Fruit fly (Drosophila melanogaster): ENCODE measurements around the gene CG45544.
A peak's percentile ranks its signal among the peaks of the same experiment; 100 is the strongest.

The CG45544 gene

dm6 chr3R:29207996-29208395 is 48.3 kb upstream of the CG45544 start:
- TF ChIP-seq HLH106 (tag; optimal IDR thresholded peaks at IDR 0.05) (peak; percentile 27), foxo (GFP tag; optimal IDR thresholded peaks at IDR 0.05) (peak in 1 of 2 experiments; percentile 55), sv (GFP tag; optimal IDR thresholded peaks at IDR 0.05) (peak; percentile 6), sage (GFP tag; optimal IDR thresholded peaks at IDR 0.05) (no peak), Sp1 (GFP tag; optimal IDR thresholded peaks at IDR 0.05) (peak; percentile 26), dl (GFP tag; optimal IDR thresholded peaks at IDR 0.05; ENCODE audit: insufficient read depth in 1 of 2, partially characterized antibody in 2 of 2) (no peak), fru (GFP tag; optimal IDR thresholded peaks at IDR 0.05) (peak; percentile 61), woc (GFP tag; optimal IDR thresholded peaks at IDR 0.05) (peak; percentile 11), ey (GFP tag; optimal IDR thresholded peaks at IDR 0.05) (peak; percentile 37), h (GFP tag; optimal IDR thresholded peaks at IDR 0.05) (peak; percentile 45), Hr83 (GFP tag; optimal IDR thresholded peaks at IDR 0.05; ENCODE audit: poor library complexity, severe bottlenecking) (no peak), psq (GFP tag; optimal IDR thresholded peaks at IDR 0.05) (peak; percentile 5), usp (GFP tag; optimal IDR thresholded peaks at IDR 0.05) (no peak), br (GFP tag; optimal IDR thresholded peaks at IDR 0.05) (peak; percentile 60), rgr (GFP tag; optimal IDR thresholded peaks at IDR 0.05) (peak; percentile 40), Hnf4 (GFP tag; optimal IDR thresholded peaks at IDR 0.05) (peak; percentile 12)

- TF ChIP-seq Hnf4 (GFP tag; optimal IDR thresholded peaks at IDR 0.05) (no peak), Dfd (GFP tag; optimal IDR thresholded peaks at IDR 0.05) (peak; percentile 76)
Measured at dm6 chr3R:29210091-29210490, 46.2 kb upstream of the CG45544 start.

dm6 chr3R:29210542-29211393 is 45.5 kb upstream of the CG45544 start:
- TF ChIP-seq dl (GFP tag; optimal IDR thresholded peaks at IDR 0.05; ENCODE audit: insufficient read depth in 1 of 2, partially characterized antibody in 2 of 2) = no peak
- no peak for TF ChIP-seq Hnf4 (GFP tag; optimal IDR thresholded peaks at IDR 0.05)
- peak; percentile 36 for TF ChIP-seq br (GFP tag; optimal IDR thresholded peaks at IDR 0.05)
- TF ChIP-seq Myc (optimal IDR thresholded peaks at IDR 0.05) = no peak
- TF ChIP-seq Dfd (GFP tag; optimal IDR thresholded peaks at IDR 0.05) = no peak
- no peak for TF ChIP-seq CG32264 (GFP tag; optimal IDR thresholded peaks at IDR 0.05)
- TF ChIP-seq Sp1 (GFP tag; optimal IDR thresholded peaks at IDR 0.05) = peak; percentile 53
- peak; percentile 9 for TF ChIP-seq brk (GFP tag; optimal IDR thresholded peaks at IDR 0.05)
- TF ChIP-seq CG9705 (GFP tag; optimal IDR thresholded peaks at IDR 0.05) = no peak
- peak; percentile 49 for TF ChIP-seq ey (GFP tag; optimal IDR thresholded peaks at IDR 0.05)
- TF ChIP-seq tai (GFP tag; optimal IDR thresholded peaks at IDR 0.05) = no peak
- TF ChIP-seq GATAd (GFP tag; optimal IDR thresholded peaks at IDR 0.05) = no peak
- TF ChIP-seq psq (GFP tag; optimal IDR thresholded peaks at IDR 0.05) = peak; percentile 74
- TF ChIP-seq Mio (GFP tag; optimal IDR thresholded peaks at IDR 0.05) = no peak
- peak; percentile 77 for TF ChIP-seq jim (GFP tag; optimal IDR thresholded peaks at IDR 0.05)
- TF ChIP-seq Jra (GFP tag; optimal IDR thresholded peaks at IDR 0.05) = peak; percentile 5
- no peak for TF ChIP-seq dsf (GFP tag; optimal IDR thresholded peaks at IDR 0.05; ENCODE audit: borderline replicate concordance)
- TF ChIP-seq Rel (GFP tag; optimal IDR thresholded peaks at IDR 0.05) = peak; percentile 91
- peak; percentile 93 for TF ChIP-seq Rel (tag; optimal IDR thresholded peaks at IDR 0.05)
- no peak for TF ChIP-seq OdsH (GFP tag; optimal IDR thresholded peaks at IDR 0.05)
- peak; percentile 38 for TF ChIP-seq Vsx2 (GFP tag; optimal IDR thresholded peaks at IDR 0.05; ENCODE audit: partially characterized antibody)
- TF ChIP-seq Dif (GFP tag; optimal IDR thresholded peaks at IDR 0.05; ENCODE audit: partially characterized antibody) = peak; percentile 59
- no peak for TF ChIP-seq Hr78 (GFP tag; optimal IDR thresholded peaks at IDR 0.05)
- peak; percentile 6 for TF ChIP-seq dmrt93B (GFP tag; optimal IDR thresholded peaks at IDR 0.05)
- TF ChIP-seq woc (GFP tag; optimal IDR thresholded peaks at IDR 0.05) = peak; percentile 21
- TF ChIP-seq N (GFP tag; optimal IDR thresholded peaks at IDR 0.05) = no peak
- no peak for TF ChIP-seq Abd-B (GFP tag; optimal IDR thresholded peaks at IDR 0.05)
- no peak for TF ChIP-seq rgr (GFP tag; optimal IDR thresholded peaks at IDR 0.05)
- peak; percentile 17 for TF ChIP-seq HLH106 (tag; optimal IDR thresholded peaks at IDR 0.05)
- TF ChIP-seq CrebA (GFP tag; optimal IDR thresholded peaks at IDR 0.05; ENCODE audit: borderline replicate concordance) = no peak
- TF ChIP-seq fru (GFP tag; optimal IDR thresholded peaks at IDR 0.05) = peak; percentile 30
- no peak for TF ChIP-seq usp (GFP tag; optimal IDR thresholded peaks at IDR 0.05)
- peak; percentile 4 to 16 for TF ChIP-seq foxo (GFP tag; optimal IDR thresholded peaks at IDR 0.05)
- peak; percentile 29 for TF ChIP-seq h (GFP tag; optimal IDR thresholded peaks at IDR 0.05)
- no peak for TF ChIP-seq sv (GFP tag; optimal IDR thresholded peaks at IDR 0.05)
- TF ChIP-seq pan (optimal IDR thresholded peaks at IDR 0.05) = no peak
- TF ChIP-seq lola (GFP tag; optimal IDR thresholded peaks at IDR 0.05) = no peak
- peak; percentile 43 for TF ChIP-seq Hr83 (GFP tag; optimal IDR thresholded peaks at IDR 0.05; ENCODE audit: poor library complexity, severe bottlenecking)
- peak; percentile 5 for TF ChIP-seq sage (GFP tag; optimal IDR thresholded peaks at IDR 0.05)

Data from whole organism, wandering third instar larva.